Fruit fly (Drosophila melanogaster): ENCODE measurements around the gene Crag.

Gene Crag

dm6 chrX:8606206-8606605, 14.4 kb downstream of the Crag start, which contains the start of gene Caf1-180 (continued):
- TF ChIP-seq Dll (GFP tag; IDR thresholded peaks at IDR 0.05; ENCODE audit: partially characterized antibody): peak; percentile 82
- peak; percentile 34; the same call in 1 of the 3 replicates for TF ChIP-seq CG34422 (GFP tag; IDR thresholded peaks at IDR 0.05)
- peak; percentile 63 for TF ChIP-seq Doc3 (GFP tag; IDR thresholded peaks at IDR 0.05; ENCODE audit: partially characterized antibody)
- peak; percentile 35 for TF ChIP-seq CG12659 (GFP tag; optimal IDR thresholded peaks at IDR 0.05)
- peak; percentile 56 for TF ChIP-seq HmgD (GFP tag; optimal IDR thresholded peaks at IDR 0.05)
- peak; percentile 15 for TF ChIP-seq NfI (GFP tag; optimal IDR thresholded peaks at IDR 0.05)
- peak; percentile 43 for TF ChIP-seq chn (GFP tag; optimal IDR thresholded peaks at IDR 0.05)
- peak; percentile 68 for TF ChIP-seq Myb (GFP tag; optimal IDR thresholded peaks at IDR 0.05)
- TF ChIP-seq Hey (tag; optimal IDR thresholded peaks at IDR 0.05): no peak
- TF ChIP-seq CG9797 (GFP tag; optimal IDR thresholded peaks at IDR 0.05): peak; percentile 36
- peak; percentile 91 for TF ChIP-seq BEAF-32 (GFP tag; optimal IDR thresholded peaks at IDR 0.05)
- no peak for TF ChIP-seq Abd-B (GFP tag; optimal IDR thresholded peaks at IDR 0.05)
- peak; percentile 41; the same call in 1 of the 3 replicates for TF ChIP-seq dysf (GFP tag; IDR thresholded peaks at IDR 0.05)
- TF ChIP-seq CG34224 (GFP tag; IDR thresholded peaks at IDR 0.05; ENCODE audit: partially characterized antibody): peak; percentile 73
- no peak for TF ChIP-seq sim (GFP tag; IDR thresholded peaks at IDR 0.05)
- no peak for TF ChIP-seq H2.0 (GFP tag; IDR thresholded peaks at IDR 0.05)
- 0 out of 2 replicates have a peak, but pooled peaks have one; percentile 16 for TF ChIP-seq CG11247 (GFP tag; IDR thresholded peaks at IDR 0.05)
- peak; percentile 87 for TF ChIP-seq CG42726 (GFP tag; IDR thresholded peaks at IDR 0.05; ENCODE audit: partially characterized antibody)
- peak; percentile 25 for TF ChIP-seq grau (tag; optimal IDR thresholded peaks at IDR 0.05)
- TF ChIP-seq lmd (GFP tag; IDR thresholded peaks at IDR 0.05): peak; percentile 7; the same call in 1 of the 2 replicates
- no peak for TF ChIP-seq pfk (GFP tag; optimal IDR thresholded peaks at IDR 0.05)
- peak; percentile 36; the same call in 2 of the 3 replicates for TF ChIP-seq row (GFP tag; IDR thresholded peaks at IDR 0.05)
- peak; percentile 23 for TF ChIP-seq sens (GFP tag)
- no peak for TF ChIP-seq B-H2 (GFP tag; optimal IDR thresholded peaks at IDR 0.05)
- TF ChIP-seq CG10267 (tag; optimal IDR thresholded peaks at IDR 0.05): peak; percentile 96

dm6 chrX:8607902-8608301, 16.1 kb downstream of the Crag start:
- TF ChIP-seq CG10462 (GFP tag; optimal IDR thresholded peaks at IDR 0.05) (no peak), pros (GFP tag; optimal IDR thresholded peaks at IDR 0.05) (peak; percentile 12), Hey (tag; optimal IDR thresholded peaks at IDR 0.05) (peak; percentile 32), CG12942 (GFP tag; optimal IDR thresholded peaks at IDR 0.05) (no peak), crol (GFP tag; IDR thresholded peaks at IDR 0.05) (peak; percentile 33; the same call in 1 of the 2 replicates), fru (optimal IDR thresholded peaks at IDR 0.05) (no peak), oc (tag; optimal IDR thresholded peaks at IDR 0.05) (peak; percentile 59), hkb (optimal IDR thresholded peaks at IDR 0.05) (no peak), hkb (GFP tag; IDR thresholded peaks at IDR 0.05) (no peak), CG8359 (GFP tag; optimal IDR thresholded peaks at IDR 0.05; ENCODE audit: borderline replicate concordance) (no peak), phol (tag; optimal IDR thresholded peaks at IDR 0.05) (no peak), CrebB (tag; optimal IDR thresholded peaks at IDR 0.05) (no peak), Nf-YC (tag; optimal IDR thresholded peaks at IDR 0.05) (peak; percentile 73), CG10147 (GFP tag; optimal IDR thresholded peaks at IDR 0.05) (no peak), ci (GFP tag; IDR thresholded peaks at IDR 0.05) (no peak), CG10654 (GFP tag; optimal IDR thresholded peaks at IDR 0.05) (no peak), Nf-YB (GFP tag; optimal IDR thresholded peaks at IDR 0.05) (peak; percentile 63), Ets65A (GFP tag) (peak; percentile 42), bigmax (GFP tag; optimal IDR thresholded peaks at IDR 0.05) (no peak), Hr39 (optimal IDR thresholded peaks at IDR 0.05) (peak; percentile 59), Dbx (GFP tag; IDR thresholded peaks at IDR 0.05) (no peak), CG10431 (GFP tag; optimal IDR thresholded peaks at IDR 0.05) (no peak)

All from whole organism, embryonic.